Worm (Caenorhabditis elegans) whole organism, mixed stage, embryonic: ENCODE data around the gene spp-1.

Experiments
- blmp-1 ChIP-seq: fragments of 150-350 bp; optimal IDR thresholded peaks from 2 replicates; lab custom pipeline; 2014; ENCODE audit warnings: missing biosample characterization, missing genetic modification characterization
- ces-1 ChIP-seq: fragments of 150-350 bp; optimal IDR thresholded peaks from 2 replicates; lab custom pipeline; 2014; ENCODE audit warnings: missing biosample characterization, missing genetic modification reagents, missing genetic modification characterization
- elt-1 ChIP-seq: sonication (generic microtip); optimal IDR thresholded peaks from 2 replicates; lab custom pipeline; 2017; ENCODE audit warnings: missing genetic modification characterization, mild to moderate bottlenecking, missing compliant biosample characterization, antibody characterized with exemption, moderate library complexity, borderline replicate concordance; ENCODE audit not compliant: insufficient read depth
- elt-3 ChIP-seq: fragments of 150-350 bp; optimal IDR thresholded peaks from 2 replicates; lab custom pipeline; 2014; ENCODE audit warnings: missing biosample characterization, missing genetic modification characterization
- lin-13 ChIP-seq: fragments of 150-350 bp; optimal IDR thresholded peaks from 2 replicates; lab custom pipeline; 2014; ENCODE audit warnings: missing biosample characterization, missing genetic modification characterization
- nhr-12 ChIP-seq: fragments of 150-350 bp; optimal IDR thresholded peaks from 2 replicates; lab custom pipeline; 2014; ENCODE audit warnings: missing biosample characterization, missing genetic modification characterization
- nhr-237 ChIP-seq: fragments of 150-350 bp; optimal IDR thresholded peaks from 2 replicates; lab custom pipeline; 2014; ENCODE audit warnings: missing biosample characterization, missing genetic modification characterization
- nhr-76 ChIP-seq: sonication (generic microtip); optimal IDR thresholded peaks from 2 replicates; lab custom pipeline; 2017; ENCODE audit warnings: missing biosample characterization, missing genetic modification characterization
- pha-4 ChIP-seq: fragments of 150-350 bp; optimal IDR thresholded peaks from 2 replicates; lab custom pipeline; 2018; ENCODE audit warnings: missing biosample characterization, missing genetic modification reagents, missing genetic modification characterization
- unc-39 ChIP-seq: fragments of 150-350 bp; optimal IDR thresholded peaks from 2 replicates; lab custom pipeline; 2014; ENCODE audit warnings: missing biosample characterization, missing genetic modification characterization
- unc-62 ChIP-seq: fragments of 150-350 bp; optimal IDR thresholded peaks from 2 replicates; lab custom pipeline; 2014; ENCODE audit warnings: missing biosample characterization, missing genetic modification reagents, missing genetic modification characterization

DNA sequence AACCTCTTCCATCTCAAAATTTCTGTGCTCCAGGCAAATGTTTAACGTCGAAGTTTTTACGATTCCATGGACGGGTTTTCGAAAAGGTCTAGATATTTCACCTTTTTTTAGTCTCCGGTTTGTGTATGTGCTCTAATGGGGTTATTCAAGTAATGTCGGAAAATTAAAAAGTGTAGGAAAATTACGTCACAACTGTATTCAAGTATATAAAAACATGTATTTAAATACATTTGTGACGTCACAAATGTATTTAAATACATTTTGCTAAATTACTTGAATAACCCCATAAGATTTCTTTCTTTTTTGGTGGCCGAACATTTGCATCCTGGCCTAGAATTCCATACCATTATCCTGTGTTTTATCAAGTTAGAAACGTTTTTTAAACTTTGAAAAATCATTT lies 6.0 kb upstream of the spp-1 start:
- TF ChIP-seq unc-39 (tag; lab: Kevin White, UChicago) = no peak
- no peak for TF ChIP-seq unc-62 (GFP tag; lab: Kevin White, UChicago)
- no peak for TF ChIP-seq nhr-12 (tag; lab: Kevin White, UChicago)
- TF ChIP-seq lin-13 (tag; lab: Kevin White, UChicago) = no peak
- TF ChIP-seq elt-3 (tag; lab: Kevin White, UChicago) = no peak
- TF ChIP-seq pha-4 (tag; lab: Kevin White, UChicago) = no peak
- no peak for TF ChIP-seq elt-1 (tag; lab: Kevin White, UChicago)
- TF ChIP-seq blmp-1 (tag; lab: Kevin White, UChicago) = no peak
- TF ChIP-seq nhr-76 (tag; lab: Kevin White, UChicago) = no peak
- no peak for TF ChIP-seq nhr-237 (tag; lab: Kevin White, UChicago)
- no peak for TF ChIP-seq ces-1 (GFP tag; lab: Kevin White, UChicago)
